Fruit fly (Drosophila melanogaster) Kc167 (cell line): ENCODE results near the gene CG5070.

Source experiments
- Myc ChIP-seq: fragments of >200 bp; optimal IDR thresholded peaks from 2 replicates; lab custom pipeline; 2017; ENCODE audit warnings: missing external identifiers
- Sin3A ChIP-seq: fragments of >200 bp; optimal IDR thresholded peaks from 2 replicates; lab custom pipeline; 2018; ENCODE audit warnings: missing external identifiers
- h ChIP-seq: fragments of >200 bp; optimal IDR thresholded peaks from 3 replicates; lab custom pipeline; 2018; ENCODE audit warnings: missing external identifiers
- insv ChIP-seq: fragments of >200 bp; optimal IDR thresholded peaks from 3 replicates; lab custom pipeline; 2018; ENCODE audit warnings: missing external identifiers
- psq ChIP-seq: fragments of >200 bp; optimal IDR thresholded peaks from 2 replicates; lab custom pipeline; 2017; ENCODE audit warnings: missing external identifiers
- ttk ChIP-seq: sonication (Bioruptor generic); optimal IDR thresholded peaks from 2 replicates; lab custom pipeline; 2017; ENCODE audit warnings: missing external identifiers

DNA sequence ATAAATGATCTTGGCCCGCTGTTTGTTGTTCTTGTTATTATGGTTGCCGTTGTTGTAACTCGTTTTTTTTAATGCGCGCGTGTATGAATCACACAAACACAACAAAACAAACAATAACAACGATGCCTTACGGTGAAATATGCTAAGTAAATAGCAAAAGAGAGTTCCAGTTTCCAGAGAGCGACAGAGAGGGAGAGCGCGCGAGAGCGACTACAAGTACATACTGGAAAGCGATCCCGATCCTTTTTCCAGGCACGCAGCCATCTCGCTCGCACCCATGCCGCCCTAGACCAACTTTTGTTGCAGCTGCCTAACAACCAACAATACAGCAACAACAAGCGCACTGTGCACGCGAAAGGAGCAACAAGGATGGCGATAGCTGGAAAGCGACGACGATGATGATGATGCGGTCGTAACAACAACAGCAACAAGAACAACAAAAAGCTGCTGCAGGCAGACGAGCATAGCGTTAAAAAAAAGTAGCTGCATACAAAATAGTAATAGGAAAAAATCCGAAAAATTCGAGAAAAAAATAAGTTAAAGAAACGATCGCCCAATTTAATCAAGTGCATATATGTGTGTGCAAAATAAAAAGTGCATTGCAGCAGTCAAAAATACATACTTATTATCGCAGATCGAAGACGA lies 42.4 kb upstream of the CG5070 start:
- TF ChIP-seq h (lab: Kevin White, UChicago) (no peak), Sin3A (no peak), insv (lab: Kevin White, UChicago) (no peak), Myc (no peak), ttk (no peak), psq (no peak)
